Fruit fly (Drosophila melanogaster): ENCODE measurements around the gene Sik2.
A peak's percentile ranks its signal among the peaks of the same experiment; 100 is the strongest.

Sik2 gene

DNA sequence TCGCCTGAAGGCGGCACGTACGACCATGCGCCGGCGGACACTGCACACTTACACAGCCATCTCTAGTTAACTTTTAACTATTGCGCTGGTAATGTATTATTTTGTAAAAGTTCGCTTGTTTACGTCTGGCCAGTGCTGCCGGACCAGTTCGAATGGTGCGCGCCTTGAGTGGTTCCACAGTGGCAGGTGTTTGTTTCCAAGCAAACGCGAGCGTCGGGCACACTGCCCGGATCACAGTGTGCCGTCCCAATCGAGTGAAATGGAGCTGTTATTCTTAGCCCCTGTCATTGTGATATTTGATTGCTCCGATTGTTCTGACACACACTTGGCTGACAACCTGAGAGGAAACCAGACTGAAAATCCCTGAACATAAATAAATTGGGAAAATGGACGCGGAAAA is 11.6 kb upstream of the Sik2 start, which contains the start of gene CG4199:
Gene CG4199 (minus strand): TSS at position 159 of the 400 bp plus-strand sequence.
- TF ChIP-seq Mnt (GFP tag; optimal IDR thresholded peaks at IDR 0.05), result peak; percentile 80
- TF ChIP-seq CG33017 (tag; optimal IDR thresholded peaks at IDR 0.05), result no peak
- no peak for TF ChIP-seq cic (GFP tag; optimal IDR thresholded peaks at IDR 0.05)
- peak; percentile 1 for TF ChIP-seq ovo (GFP tag; optimal IDR thresholded peaks at IDR 0.05)
- no peak for TF ChIP-seq toe (GFP tag; optimal IDR thresholded peaks at IDR 0.05)
- no peak for TF ChIP-seq cnc (optimal IDR thresholded peaks at IDR 0.05)
- TF ChIP-seq Crg-1 (GFP tag; optimal IDR thresholded peaks at IDR 0.05), result no peak
- TF ChIP-seq tj (GFP tag; optimal IDR thresholded peaks at IDR 0.05), result no peak
- no peak for TF ChIP-seq CG12768 (GFP tag; optimal IDR thresholded peaks at IDR 0.05)
- no peak for TF ChIP-seq CG5204 (GFP tag; optimal IDR thresholded peaks at IDR 0.05)
- no peak for TF ChIP-seq Hr96 (GFP tag; optimal IDR thresholded peaks at IDR 0.05)
- peak; percentile 52 for TF ChIP-seq CG7101 (tag; optimal IDR thresholded peaks at IDR 0.05)
- no peak for TF ChIP-seq CG7045 (GFP tag; optimal IDR thresholded peaks at IDR 0.05)
- TF ChIP-seq kay (GFP tag; ENCODE audit: borderline replicate concordance), result no peak
- TF ChIP-seq CG11617 (GFP tag; optimal IDR thresholded peaks at IDR 0.05), result peak; percentile 25
- TF ChIP-seq CG14711 (tag; optimal IDR thresholded peaks at IDR 0.05), result no peak
- TF ChIP-seq CG1620 (GFP tag; optimal IDR thresholded peaks at IDR 0.05), result peak; percentile 53
- peak; percentile 81 for TF ChIP-seq bab1 (GFP tag; optimal IDR thresholded peaks at IDR 0.05)
- TF ChIP-seq Clk (GFP tag; optimal IDR thresholded peaks at IDR 0.05), result no peak
- peak; percentile 25 for TF ChIP-seq pad (GFP tag; optimal IDR thresholded peaks at IDR 0.05)

DNA sequence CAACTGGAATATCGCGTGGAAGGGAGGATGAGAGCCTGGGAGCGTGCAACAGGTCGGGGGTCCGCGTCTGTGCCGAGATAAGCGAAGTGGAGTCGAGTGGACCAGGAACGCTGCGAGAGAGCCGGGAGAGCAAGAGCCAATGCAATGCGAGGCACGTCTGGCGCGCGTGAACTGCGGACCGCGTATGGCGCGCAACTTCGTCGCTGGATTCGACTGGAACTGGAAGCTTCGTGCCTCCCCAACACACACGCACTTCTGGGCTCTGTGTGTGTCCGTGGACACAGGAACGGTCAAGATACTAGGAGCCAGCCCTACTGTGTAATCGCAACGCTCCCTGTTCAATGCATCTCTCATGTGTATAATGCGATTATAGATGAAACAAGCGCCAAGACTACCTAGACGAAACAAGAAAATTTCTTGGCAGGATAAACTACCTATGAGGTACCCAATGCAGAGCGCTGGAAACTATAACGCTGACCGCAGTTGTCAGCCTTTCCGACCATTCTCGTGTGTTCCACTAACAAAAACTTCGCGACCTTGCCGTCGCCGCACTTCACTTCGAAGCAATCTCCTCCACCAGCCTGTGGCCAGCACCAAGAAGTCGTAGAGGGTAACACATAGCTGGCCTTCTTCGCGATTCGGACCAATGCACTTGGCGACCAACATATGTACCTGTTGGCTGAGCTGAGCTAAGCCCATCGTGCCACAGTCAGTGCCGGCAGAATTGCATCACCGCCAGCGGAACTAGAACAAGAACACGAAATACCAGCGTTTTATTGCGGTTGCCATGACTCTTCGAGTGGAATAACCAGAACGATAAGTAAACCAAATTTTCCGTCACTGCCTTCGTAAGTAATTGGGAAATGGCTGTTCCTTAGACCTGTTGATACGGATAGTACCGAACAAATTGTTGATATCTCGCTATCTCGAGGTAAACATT is 10.4 kb upstream of the Sik2 start, which contains the start of gene Rtca:
Gene Rtca (plus strand): TSS at position 536 of the 940 bp plus-strand sequence.
- TF ChIP-seq pad (GFP tag; optimal IDR thresholded peaks at IDR 0.05) (peak; percentile 35), CG11617 (GFP tag; optimal IDR thresholded peaks at IDR 0.05) (peak; percentile 73), CG7101 (tag; optimal IDR thresholded peaks at IDR 0.05) (peak; percentile 72), cnc (optimal IDR thresholded peaks at IDR 0.05) (no peak), CG14711 (tag; optimal IDR thresholded peaks at IDR 0.05) (no peak), Crg-1 (GFP tag; optimal IDR thresholded peaks at IDR 0.05) (peak; percentile 12), kay (GFP tag; ENCODE audit: borderline replicate concordance) (no peak), CG12768 (GFP tag; optimal IDR thresholded peaks at IDR 0.05) (peak; percentile 59), bab1 (GFP tag; optimal IDR thresholded peaks at IDR 0.05) (peak; percentile 9), CG5204 (GFP tag; optimal IDR thresholded peaks at IDR 0.05) (no peak), CG7045 (GFP tag; optimal IDR thresholded peaks at IDR 0.05) (peak; percentile 49), tj (GFP tag; optimal IDR thresholded peaks at IDR 0.05) (peak; percentile 19), toe (GFP tag; optimal IDR thresholded peaks at IDR 0.05) (no peak), Clk (GFP tag; optimal IDR thresholded peaks at IDR 0.05) (no peak), Mnt (GFP tag; optimal IDR thresholded peaks at IDR 0.05) (peak; percentile 7), Hr96 (GFP tag; optimal IDR thresholded peaks at IDR 0.05) (peak; percentile 62), CG33017 (tag; optimal IDR thresholded peaks at IDR 0.05) (peak; percentile 21), ovo (GFP tag; optimal IDR thresholded peaks at IDR 0.05) (no peak)

DNA sequence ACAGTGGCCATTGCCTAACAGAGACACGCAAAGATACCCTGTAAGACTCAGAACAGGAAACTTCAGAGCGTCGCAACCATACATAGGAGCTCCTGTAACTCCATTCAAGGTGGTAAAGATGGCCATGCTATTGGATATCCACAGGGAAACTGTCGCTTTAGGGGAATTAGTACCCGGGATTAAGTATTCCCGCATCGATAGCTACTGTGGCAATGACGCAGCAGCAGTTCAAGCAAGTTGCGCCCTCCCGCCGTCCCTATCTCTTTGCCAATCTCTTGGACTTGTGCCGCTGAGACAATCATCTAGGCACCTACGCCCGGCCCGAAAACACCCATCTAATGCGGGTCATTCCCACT is 9.0 kb upstream of the Sik2 start:
- peak; percentile 6 for TF ChIP-seq CG33017 (tag; optimal IDR thresholded peaks at IDR 0.05)
- TF ChIP-seq CG11617 (GFP tag; optimal IDR thresholded peaks at IDR 0.05), result peak; percentile 47
- peak; percentile 66 for TF ChIP-seq toe (GFP tag; optimal IDR thresholded peaks at IDR 0.05)
- peak; percentile 24 for TF ChIP-seq ovo (GFP tag; optimal IDR thresholded peaks at IDR 0.05)
- TF ChIP-seq tj (GFP tag; optimal IDR thresholded peaks at IDR 0.05), result peak; percentile 12
- TF ChIP-seq cnc (optimal IDR thresholded peaks at IDR 0.05), result peak in 1 of 2 experiments; percentile 83
- TF ChIP-seq Crg-1 (GFP tag; optimal IDR thresholded peaks at IDR 0.05), result peak; percentile 41
- peak; percentile 83 for TF ChIP-seq Hr96 (GFP tag; optimal IDR thresholded peaks at IDR 0.05)
- TF ChIP-seq CG12768 (GFP tag; optimal IDR thresholded peaks at IDR 0.05), result peak; percentile 78
- peak; percentile 49 for TF ChIP-seq pad (GFP tag; optimal IDR thresholded peaks at IDR 0.05)
- no peak for TF ChIP-seq Clk (GFP tag; optimal IDR thresholded peaks at IDR 0.05)
- TF ChIP-seq cic (GFP tag; optimal IDR thresholded peaks at IDR 0.05), result no peak
- no peak for TF ChIP-seq CG5204 (GFP tag; optimal IDR thresholded peaks at IDR 0.05)
- peak; percentile 55 for TF ChIP-seq CG7045 (GFP tag; optimal IDR thresholded peaks at IDR 0.05)
- no peak for TF ChIP-seq Mnt (GFP tag; optimal IDR thresholded peaks at IDR 0.05)
- TF ChIP-seq kay (GFP tag; ENCODE audit: borderline replicate concordance), result no peak
- peak; percentile 38 for TF ChIP-seq bab1 (GFP tag; optimal IDR thresholded peaks at IDR 0.05)
- peak; percentile 69 for TF ChIP-seq CG7101 (tag; optimal IDR thresholded peaks at IDR 0.05)
- peak; percentile 64 for TF ChIP-seq CG1620 (GFP tag; optimal IDR thresholded peaks at IDR 0.05)
- TF ChIP-seq CG14711 (tag; optimal IDR thresholded peaks at IDR 0.05), result peak; percentile 72

DNA sequence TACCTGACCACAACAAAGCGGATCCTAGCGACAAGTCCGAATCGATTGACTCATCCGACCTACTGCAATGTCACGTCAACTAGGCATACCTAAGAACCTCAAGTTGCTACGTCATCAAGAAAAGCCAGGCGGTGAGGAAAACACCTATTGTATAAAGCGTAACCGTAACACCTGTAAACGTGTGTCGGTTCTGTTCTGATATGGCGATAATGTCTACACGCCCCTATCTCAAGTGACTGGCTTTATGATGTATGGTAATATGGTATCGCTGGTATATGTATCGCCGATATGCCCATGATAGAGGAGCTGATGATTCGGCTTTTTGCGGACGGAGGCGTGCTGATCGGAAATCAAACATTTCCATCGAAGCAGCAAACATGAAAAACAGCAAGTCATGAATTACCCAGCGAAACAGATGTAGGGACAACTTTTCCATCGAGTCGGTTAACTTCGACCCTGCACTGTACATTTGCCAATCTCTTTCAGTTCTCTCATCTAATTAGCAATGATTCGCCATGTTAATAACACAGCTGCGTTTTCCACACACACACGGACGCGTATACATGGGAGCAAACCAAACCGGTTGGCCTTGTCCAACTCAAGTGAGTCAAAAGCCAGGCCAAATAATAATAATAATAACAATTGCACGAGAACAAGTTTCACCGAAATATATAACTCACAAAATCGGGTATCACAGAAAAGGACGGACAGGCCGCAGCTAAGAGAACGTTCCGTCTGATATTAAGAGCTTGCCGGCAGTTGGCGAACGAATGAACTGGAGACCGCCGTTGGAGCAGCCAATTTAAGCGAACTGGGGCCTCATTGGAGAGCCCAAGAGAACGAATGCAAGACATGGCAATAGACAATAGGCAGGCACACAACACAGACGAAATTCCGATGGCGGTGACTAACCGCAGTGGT is 8.3 kb upstream of the Sik2 start:
- peak; percentile 68 to 82 for TF ChIP-seq cnc (optimal IDR thresholded peaks at IDR 0.05)
- peak; percentile 50 for TF ChIP-seq tj (GFP tag; optimal IDR thresholded peaks at IDR 0.05)
- no peak for TF ChIP-seq CG5204 (GFP tag; optimal IDR thresholded peaks at IDR 0.05)
- no peak for TF ChIP-seq kay (GFP tag; ENCODE audit: borderline replicate concordance)
- peak; percentile 29 for TF ChIP-seq ovo (GFP tag; optimal IDR thresholded peaks at IDR 0.05)
- TF ChIP-seq bab1 (GFP tag; optimal IDR thresholded peaks at IDR 0.05), result peak; percentile 4

DNA sequence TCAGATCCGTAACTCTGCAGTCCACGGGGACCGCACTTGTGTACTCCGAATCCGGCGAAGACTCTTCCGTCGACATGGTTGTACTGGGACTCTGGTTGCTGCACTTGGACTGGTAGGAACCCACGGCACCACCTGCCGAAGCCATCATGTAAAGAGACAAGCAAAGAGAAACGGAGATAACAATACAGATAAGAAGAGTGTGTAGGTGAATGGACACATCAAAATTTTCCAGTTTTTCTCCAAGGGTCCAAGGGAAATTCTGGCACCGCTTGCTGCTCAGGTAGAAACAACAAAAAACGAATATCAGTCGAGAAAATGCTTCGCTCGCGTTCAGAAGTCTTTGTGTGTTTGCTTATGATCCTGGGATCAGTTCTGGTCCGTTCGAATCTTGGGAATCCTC is 6.6 kb upstream of the Sik2 start, which contains the start of gene CG4194:
Gene CG4194 (plus strand): TSS at position 301 of the 400 bp plus-strand sequence.
- TF ChIP-seq CG1620 (GFP tag; optimal IDR thresholded peaks at IDR 0.05) (no peak), CG14711 (tag; optimal IDR thresholded peaks at IDR 0.05) (no peak), ovo (GFP tag; optimal IDR thresholded peaks at IDR 0.05) (no peak)

Data from whole organism, adult.